Fruit fly (Drosophila melanogaster) whole organism, embryonic: Measurements from ENCODE around the gene Frmd5.
A peak's percentile ranks its signal among the peaks of the same experiment; 100 is the strongest.

ENCODE experiments used
- Blimp-1 ChIP-seq: fragments of 200-800 bp; sonication (Bioruptor generic); optimal IDR thresholded peaks from 3 replicates; lab custom pipeline; 2018; ENCODE audit warnings: missing biosample characterization, missing genetic modification characterization, mild to moderate bottlenecking, moderate library complexity, missing genetic modification reagents
- CG10209 ChIP-seq: fragments of 200-800 bp; sonication (Bioruptor generic); optimal IDR thresholded peaks from 3 replicates; lab custom pipeline; 2017; ENCODE audit warnings: missing biosample characterization, mild to moderate bottlenecking, missing genetic modification characterization, missing genetic modification reagents
- CG10979 ChIP-seq: fragments of 200-800 bp; sonication (Bioruptor generic); optimal IDR thresholded peaks from 2 replicates; lab custom pipeline; 2018; ENCODE audit warnings: missing biosample characterization, mild to moderate bottlenecking, missing genetic modification characterization, moderate library complexity
- CG11247 ChIP-seq: fragments of 200-800 bp; sonication (Bioruptor generic); IDR thresholded peaks from 2 replicates; pipeline ENCODE4 v1.3.6; 2022; ENCODE audit warnings: missing biosample characterization, missing genetic modification characterization
- CG11723 ChIP-seq: fragments of 200-800 bp; sonication (Bioruptor generic); optimal IDR thresholded peaks from 2 replicates; lab custom pipeline; 2017; ENCODE audit warnings: missing biosample characterization, mild to moderate bottlenecking, missing genetic modification characterization
- CG12391 ChIP-seq: fragments of 200-800 bp; sonication (Bioruptor generic); optimal IDR thresholded peaks from 3 replicates; lab custom pipeline; 2018; ENCODE audit warnings: missing biosample characterization, mild to moderate bottlenecking, missing genetic modification characterization, moderate library complexity
- CG13287 ChIP-seq: fragments of 200-800 bp; sonication (Bioruptor generic); IDR thresholded peaks from 2 replicates; pipeline ENCODE4 v1.3.6; 2022; ENCODE audit warnings: missing biosample characterization, missing genetic modification characterization; ENCODE audit not compliant: partially characterized antibody
- CG16779 ChIP-seq: fragments of 200-800 bp; sonication (Bioruptor generic); IDR thresholded peaks from 2 replicates; pipeline ENCODE4 v1.3.6; 2022; ENCODE audit warnings: missing biosample characterization, missing genetic modification characterization
- CG17186 ChIP-seq: fragments of 200-800 bp; sonication (Bioruptor generic); optimal IDR thresholded peaks from 3 replicates; lab custom pipeline; 2017; ENCODE audit warnings: missing biosample characterization, missing genetic modification reagents, missing genetic modification characterization
- CG1792 ChIP-seq: fragments of 200-800 bp; sonication (Bioruptor generic); optimal IDR thresholded peaks from 2 replicates; lab custom pipeline; 2016; ENCODE audit warnings: missing biosample characterization, missing genetic modification characterization
- CG2129 ChIP-seq: fragments of 200-800 bp; sonication (Bioruptor generic); IDR thresholded peaks from 2 replicates; pipeline ENCODE4 v1.3.6; 2022; ENCODE audit warnings: missing biosample characterization, missing genetic modification characterization; ENCODE audit not compliant: partially characterized antibody
- CG30020 ChIP-seq: fragments of 200-800 bp; optimal IDR thresholded peaks from 2 replicates; lab custom pipeline; 2019; ENCODE audit warnings: missing biosample characterization, mild to moderate bottlenecking, missing genetic modification characterization, moderate library complexity
- CG32767 ChIP-seq: fragments of 200-800 bp; sonication (Bioruptor generic); IDR thresholded peaks from 2 replicates; pipeline ENCODE4 v1.3.6; 2022; ENCODE audit warnings: missing biosample characterization, missing genetic modification characterization
- CG4730 ChIP-seq: fragments of 200-800 bp; sonication (Bioruptor generic); IDR thresholded peaks from 2 replicates; pipeline ENCODE4 v1.3.6; 2022; ENCODE audit warnings: missing biosample characterization, missing genetic modification characterization
- CG4820 ChIP-seq: fragments of 200-800 bp; sonication (Bioruptor generic); optimal IDR thresholded peaks from 3 replicates; lab custom pipeline; 2016; ENCODE audit warnings: missing biosample characterization, missing genetic modification characterization
- CG6175 ChIP-seq: fragments of 200-800 bp; sonication (Bioruptor generic); IDR thresholded peaks from 3 replicates; pipeline ENCODE4 v1.3.6; 2022; ENCODE audit warnings: missing biosample characterization, missing genetic modification characterization
- CG6254 ChIP-seq: fragments of 200-800 bp; sonication (Bioruptor generic); optimal IDR thresholded peaks from 3 replicates; lab custom pipeline; 2017; ENCODE audit warnings: mild to moderate bottlenecking, missing biosample characterization, missing genetic modification reagents, missing genetic modification characterization
- CG6272 ChIP-seq: fragments of 200-800 bp; sonication (Bioruptor generic); IDR thresholded peaks from 2 replicates; pipeline ENCODE4 v1.3.6; 2022; ENCODE audit warnings: missing biosample characterization, missing genetic modification characterization
- CG7786 ChIP-seq: fragments of 200-800 bp; sonication (Bioruptor generic); optimal IDR thresholded peaks from 2 replicates; lab custom pipeline; 2016; ENCODE audit warnings: missing biosample characterization, missing genetic modification characterization
- CG8290 ChIP-seq, 3 experiments: fragments of 200-800 bp; sonication (Bioruptor generic); optimal IDR thresholded peaks; 2 replicates each; lab custom pipeline; 2016 to 2019; ENCODE audit warnings: missing biosample characterization in 3 of 3, missing genetic modification characterization in 3 of 3, mild to moderate bottlenecking in 2 of 3, moderate library complexity in 1 of 3
- CG8765 ChIP-seq: fragments of 200-800 bp; sonication (Bioruptor generic); IDR thresholded peaks from 2 replicates; pipeline ENCODE4 v1.3.6; 2022; ENCODE audit warnings: missing biosample characterization, missing genetic modification characterization
- CoRest ChIP-seq: fragments of 200-800 bp; sonication (Bioruptor generic); optimal IDR thresholded peaks from 3 replicates; lab custom pipeline; 2018; ENCODE audit warnings: missing biosample characterization, mild to moderate bottlenecking, missing genetic modification characterization, moderate library complexity
- Dip3 ChIP-seq: fragments of 200-800 bp; sonication (Bioruptor generic); optimal IDR thresholded peaks from 3 replicates; lab custom pipeline; 2016; ENCODE audit warnings: missing biosample characterization, missing genetic modification characterization
- Doc3 ChIP-seq: fragments of 200-800 bp; sonication (Bioruptor generic); IDR thresholded peaks from 3 replicates; pipeline ENCODE4 v1.3.6; 2022; ENCODE audit warnings: missing biosample characterization, missing genetic modification characterization; ENCODE audit not compliant: partially characterized antibody
- Ets65A ChIP-seq: fragments of 200-800 bp; sonication (Bioruptor generic); peaks from one replicate; lab custom pipeline; 2016; ENCODE audit warnings: missing biosample characterization, missing genetic modification characterization
- Gsc ChIP-seq: fragments of 200-800 bp; sonication (Bioruptor generic); IDR thresholded peaks from 2 replicates; pipeline ENCODE4 v1.3.6; 2022; ENCODE audit warnings: missing biosample characterization, missing genetic modification characterization
- HLH54F ChIP-seq: fragments of 200-800 bp; sonication (Bioruptor generic); optimal IDR thresholded peaks from 3 replicates; lab custom pipeline; 2016; ENCODE audit warnings: missing biosample characterization, missing genetic modification characterization
- Hr3 ChIP-seq: fragments of 200-800 bp; sonication (Bioruptor generic); optimal IDR thresholded peaks from 3 replicates; lab custom pipeline; 2016; ENCODE audit warnings: missing biosample characterization, missing genetic modification characterization
- Hsf ChIP-seq: fragments of 200-800 bp; sonication (Bioruptor generic); optimal IDR thresholded peaks from 3 replicates; lab custom pipeline; 2016; ENCODE audit warnings: missing biosample characterization, missing genetic modification characterization
- Med ChIP-seq: fragments of 200-800 bp; sonication (Bioruptor generic); peaks from one replicate; lab custom pipeline; 2016; ENCODE audit warnings: missing biosample characterization, missing genetic modification characterization, mild to moderate bottlenecking, inconsistent platforms, moderate library complexity
- Opbp ChIP-seq: fragments of 200-800 bp; sonication (Bioruptor generic); IDR thresholded peaks from 3 replicates; pipeline ENCODE4 v1.3.6; 2022; ENCODE audit warnings: missing biosample characterization, missing genetic modification characterization; ENCODE audit not compliant: partially characterized antibody
- Sry-δ ChIP-seq: fragments of 200-800 bp; sonication (Bioruptor generic); optimal IDR thresholded peaks from 2 replicates; lab custom pipeline; 2016; ENCODE audit warnings: missing biosample characterization, missing genetic modification characterization
- Xrp1 ChIP-seq: fragments of 200-800 bp; sonication (Bioruptor generic); IDR thresholded peaks from 2 replicates; pipeline ENCODE4 v1.3.6; 2022; ENCODE audit warnings: missing biosample characterization, missing genetic modification characterization
- chif ChIP-seq, 2 experiments: fragments of 200-800 bp; sonication (Bioruptor generic); optimal IDR thresholded peaks; 3 replicates each; lab custom pipeline; 2016; ENCODE audit warnings: missing biosample characterization in 2 of 2, missing genetic modification characterization in 2 of 2
- ci ChIP-seq: fragments of 200-800 bp; sonication (Bioruptor generic); IDR thresholded peaks from 3 replicates; pipeline ENCODE4 v1.3.6; 2022; ENCODE audit warnings: missing biosample characterization, missing genetic modification characterization
- cwo ChIP-seq: fragments of 200-800 bp; sonication (Bioruptor generic); optimal IDR thresholded peaks from 3 replicates; lab custom pipeline; 2017; ENCODE audit warnings: missing biosample characterization, missing genetic modification characterization, mild to moderate bottlenecking, moderate library complexity, missing genetic modification reagents
- dati ChIP-seq: fragments of 200-800 bp; sonication (Bioruptor generic); IDR thresholded peaks from 2 replicates; pipeline ENCODE4 v1.3.6; 2022; ENCODE audit warnings: missing biosample characterization, missing genetic modification characterization
- dysf ChIP-seq: fragments of 200-800 bp; sonication (Bioruptor generic); IDR thresholded peaks from 3 replicates; pipeline ENCODE4 v1.3.6; 2022; ENCODE audit warnings: missing biosample characterization, missing genetic modification characterization
- her ChIP-seq: fragments of 200-800 bp; sonication (Bioruptor generic); optimal IDR thresholded peaks from 2 replicates; lab custom pipeline; 2016; ENCODE audit warnings: missing biosample characterization, missing genetic modification characterization
- klu ChIP-seq: fragments of 200-800 bp; sonication (Bioruptor generic); IDR thresholded peaks from 2 replicates; pipeline ENCODE4 v1.3.6; 2022; ENCODE audit warnings: missing biosample characterization, missing genetic modification characterization
- lola ChIP-seq, 3 experiments: fragments of >200 bp in 2 of 3; fragments of 200-800 bp in 1 of 3; sonication (Bioruptor generic) in 1 of 3; optimal IDR thresholded peaks; 2 replicates each; lab custom pipeline; 2017 to 2019; ENCODE audit warnings: missing biosample characterization in 3 of 3, missing genetic modification characterization in 3 of 3, mild to moderate bottlenecking in 1 of 3, moderate library complexity in 1 of 3
- psq ChIP-seq: fragments of 200-800 bp; sonication (Bioruptor generic); optimal IDR thresholded peaks from 2 replicates; lab custom pipeline; 2017; ENCODE audit warnings: missing biosample characterization, missing genetic modification characterization
- ro ChIP-seq: fragments of 200-800 bp; sonication (Bioruptor generic); IDR thresholded peaks from 2 replicates; pipeline ENCODE4 v1.3.6; 2022; ENCODE audit warnings: missing biosample characterization, missing genetic modification characterization
- sqz ChIP-seq: fragments of 200-800 bp; sonication (Bioruptor generic); optimal IDR thresholded peaks from 3 replicates; lab custom pipeline; 2018; ENCODE audit warnings: missing biosample characterization, mild to moderate bottlenecking, missing genetic modification characterization
- tio ChIP-seq: fragments of 200-800 bp; sonication (Bioruptor generic); optimal IDR thresholded peaks from 2 replicates; lab custom pipeline; 2017; ENCODE audit warnings: missing biosample characterization, missing genetic modification characterization, inconsistent platforms
- ttk ChIP-seq: fragments of 200-800 bp; sonication (Bioruptor generic); IDR thresholded peaks from 2 replicates; pipeline ENCODE4 v2.1.2; 2022; ENCODE audit warnings: missing biosample characterization, missing genetic modification characterization
- yki ChIP-seq: fragments of >200 bp; optimal IDR thresholded peaks from 3 replicates; lab custom pipeline; 2018
- z ChIP-seq: fragments of 200-800 bp; sonication (Bioruptor generic); IDR thresholded peaks from 3 replicates; pipeline ENCODE4 v1.3.6; 2022; ENCODE audit warnings: missing biosample characterization, missing genetic modification characterization

The Frmd5 gene

dm6 chr2L:10381890-10382450, 37.7 kb downstream of the Frmd5 start, which contains the start of gene CG5096 (continued):
- peak; percentile 79 for TF ChIP-seq Hr3 (GFP tag; lab: Kevin White, UChicago)
- no peak for TF ChIP-seq CG13287
- TF ChIP-seq CG10209 (GFP tag; lab: Kevin White, UChicago) = peak; percentile 88
- TF ChIP-seq Hsf = peak; percentile 79
- TF ChIP-seq Sry-δ (GFP tag; lab: Kevin White, UChicago) = peak; percentile 38
- TF ChIP-seq z (GFP tag; lab: Robert Waterston, UW) = no peak
- TF ChIP-seq ro (GFP tag; lab: Robert Waterston, UW) = peak; percentile 39; the same call in 1 of the 2 replicates
- TF ChIP-seq klu (GFP tag; lab: Robert Waterston, UW) = peak; percentile 71
- TF ChIP-seq chif (GFP tag; optimal IDR thresholded peaks at IDR 0.05; lab: Kevin White, UChicago) = peak; percentile 62 to 64
- peak; percentile 84 for TF ChIP-seq CG7786
- peak; percentile 46 for TF ChIP-seq CG30020 (tag; lab: Kevin White, UChicago)
- peak; percentile 60 for TF ChIP-seq CG6254
- TF ChIP-seq CG8765 (GFP tag; lab: Robert Waterston, UW) = no peak; the same call in 1 of the 2 replicates
- TF ChIP-seq ci (GFP tag; lab: Robert Waterston, UW) = peak; percentile 94
- peak; percentile 85 for TF ChIP-seq Blimp-1 (GFP tag; lab: Kevin White, UChicago)

dm6 chr2L:10386208-10386805, 42.1 kb downstream of the Frmd5 start, which contains the start of the genes Cdk1 and mRpS7:
Gene Cdk1 (minus strand): TSS chr2L:10386262.
Gene mRpS7 (plus strand): TSS chr2L:10386662.
- TF ChIP-seq CG11723 (peak; percentile 86), CoRest (tag; lab: Kevin White, UChicago) (peak; percentile 90), Hsf (peak; percentile 79), psq (GFP tag; lab: Kevin White, UChicago) (no peak), lola (GFP tag; optimal IDR thresholded peaks at IDR 0.05; lab: Kevin White, UChicago) (peak in 1 of 3 experiments; percentile 72), her (GFP tag; lab: Kevin White, UChicago) (no peak), CG1792 (GFP tag; lab: Kevin White, UChicago) (no peak), CG4820 (GFP tag; lab: Kevin White, UChicago) (peak; percentile 70), CG6175 (GFP tag; lab: Robert Waterston, UW) (no peak), Gsc (GFP tag; lab: Robert Waterston, UW) (no peak), CG4730 (GFP tag; lab: Robert Waterston, UW) (peak; percentile 41), Blimp-1 (GFP tag; lab: Kevin White, UChicago) (peak; percentile 55), CG32767 (GFP tag; lab: Robert Waterston, UW) (peak; percentile 61; the same call in 1 of the 2 replicates), CG11247 (GFP tag; lab: Robert Waterston, UW) (peak; percentile 43; the same call in 1 of the 2 replicates), Ets65A (peak; percentile 85), CG8290 (GFP tag; optimal IDR thresholded peaks at IDR 0.05; lab: Kevin White, UChicago) (peak; percentile 43), CG8290 (tag; optimal IDR thresholded peaks at IDR 0.05; lab: Kevin White, UChicago) (peak in 1 of 2 experiments; percentile 19), CG17186 (GFP tag; lab: Kevin White, UChicago) (peak; percentile 30), Dip3 (GFP tag; lab: Kevin White, UChicago) (peak; percentile 53), HLH54F (GFP tag; lab: Kevin White, UChicago) (peak; percentile 64), dati (peak; percentile 16; the same call in 1 of the 2 replicates), CG10979 (tag; lab: Kevin White, UChicago) (peak; percentile 70), CG12391 (tag; lab: Kevin White, UChicago) (peak; percentile 89), CG16779 (GFP tag; lab: Robert Waterston, UW) (no peak), CG2129 (GFP tag; lab: Robert Waterston, UW) (no peak), Xrp1 (peak; percentile 69), Med (GFP tag; lab: Kevin White, UChicago) (peak; percentile 86), tio (GFP tag; lab: Kevin White, UChicago) (peak; percentile 74), yki (no peak), cwo (GFP tag; lab: Kevin White, UChicago) (peak; percentile 44), Opbp (GFP tag; lab: Robert Waterston, UW) (no peak), dysf (GFP tag; lab: Robert Waterston, UW) (peak; percentile 77; the same call in 2 of the 3 replicates), ttk (GFP tag; lab: Robert Waterston, UW) (peak; percentile 63; the same call in 1 of the 2 replicates), sqz (GFP tag; lab: Kevin White, UChicago) (peak; percentile 39), Doc3 (GFP tag; lab: Robert Waterston, UW) (no peak), CG6272 (0 out of 2 replicates have a peak, but pooled peaks have one; percentile 7)
